Worm (Caenorhabditis elegans): Measurements from ENCODE around the gene F38A5.8.

DNA sequence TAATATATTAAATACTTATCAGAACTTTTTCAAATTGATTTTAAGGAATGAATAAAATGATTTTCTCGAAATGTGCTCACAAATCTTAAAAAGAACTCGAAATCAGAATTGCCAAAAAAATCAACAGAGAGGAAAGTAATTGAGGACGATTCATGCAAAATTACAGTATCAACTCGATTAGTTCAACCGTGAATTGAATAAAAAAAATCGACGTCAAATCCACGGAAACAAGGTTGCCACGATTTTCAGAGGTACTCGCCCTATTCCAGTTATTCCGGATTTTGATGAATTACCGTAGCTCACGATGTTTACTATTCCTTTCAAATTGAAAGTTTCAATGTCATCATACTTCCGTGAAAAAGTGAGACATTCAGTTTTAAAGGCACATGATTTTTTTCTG is 2.8 kb downstream of the F38A5.8 start, which contains the start of gene F15B10.3:
- TF ChIP-seq fos-1 (tag; optimal IDR thresholded peaks at IDR 0.05) (no peak), arid-1 (GFP tag; conservative IDR thresholded peaks at IDR 0.05) (no peak), nhr-28 (tag; optimal IDR thresholded peaks at IDR 0.05) (no peak), zag-1 (tag; optimal IDR thresholded peaks at IDR 0.05) (no peak), tag-97 (GFP tag; IDR thresholded peaks at IDR 0.05) (no peak), ceh-82 (tag; optimal IDR thresholded peaks at IDR 0.05) (no peak), daf-16 (GFP tag; optimal IDR thresholded peaks at IDR 0.05) (no peak), daf-16 (tag; optimal IDR thresholded peaks at IDR 0.05) (no peak), fkh-10 (GFP tag; optimal IDR thresholded peaks at IDR 0.05) (no peak)
